ENCODE assay signal across 5 worm cellular contexts in genomic region chrV:5995598-5995997, ce11.
A peak's percentile ranks its signal among the peaks of the same experiment; 100 is the strongest.
TF ChIP-seq lines count a peak whose summit lies in the region.

No protein-coding gene starts in this region.

TF ChIP-seq in whole organism, L1 larva, 84 proteins besides CTCF, POLR2A, EP300 and RAD21:
- no peak for TF ChIP-seq unc-86 (tag; optimal IDR thresholded peaks at IDR 0.05; lab: Kevin White, UChicago)
- no peak for TF ChIP-seq irx-1 (tag; optimal IDR thresholded peaks at IDR 0.05; lab: Kevin White, UChicago)
- no peak for TF ChIP-seq hlh-4 (tag; optimal IDR thresholded peaks at IDR 0.05; lab: Kevin White, UChicago)
- peak; percentile 4 for TF ChIP-seq nhr-71 (tag; optimal IDR thresholded peaks at IDR 0.05; lab: Kevin White, UChicago)
- no peak for TF ChIP-seq elt-2 (tag; optimal IDR thresholded peaks at IDR 0.05; lab: Kevin White, UChicago)
- no peak for TF ChIP-seq nhr-84 (tag; optimal IDR thresholded peaks at IDR 0.05; lab: Kevin White, UChicago)
- TF ChIP-seq rnt-1 (tag; optimal IDR thresholded peaks at IDR 0.05; lab: Kevin White, UChicago): peak; percentile 51
- no peak for TF ChIP-seq pqm-1 (tag; optimal IDR thresholded peaks at IDR 0.05; lab: Kevin White, UChicago)
- TF ChIP-seq mab-9 (GFP tag; IDR thresholded peaks at IDR 0.05; lab: Robert Waterston, UW): no peak
- TF ChIP-seq lin-14 (GFP tag; optimal IDR thresholded peaks at IDR 0.05; lab: Kevin White, UChicago): peak; percentile 30
- no peak for TF ChIP-seq efl-1 (optimal IDR thresholded peaks at IDR 0.05; lab: Kevin White, UChicago)
- TF ChIP-seq efl-1 (GFP tag; optimal IDR thresholded peaks at IDR 0.05 in 1 of 2; lab: Kevin White, UChicago): peak in 1 of 2 experiments; percentile 31
- no peak for TF ChIP-seq hpl-2 (GFP tag; optimal IDR thresholded peaks at IDR 0.05; lab: Kevin White, UChicago)

TF ChIP-seq in whole organism, L3 larva, 47 proteins besides CTCF, POLR2A, EP300 and RAD21:
- TF ChIP-seq pha-4 (tag; optimal IDR thresholded peaks at IDR 0.05; lab: Kevin White, UChicago) (no peak), jun-1 (tag; optimal IDR thresholded peaks at IDR 0.05; lab: Kevin White, UChicago) (no peak), ztf-4 (tag; optimal IDR thresholded peaks at IDR 0.05; lab: Kevin White, UChicago) (no peak), lin-39 (tag; optimal IDR thresholded peaks at IDR 0.05; lab: Kevin White, UChicago) (peak; percentile 33), unc-62 (GFP tag; optimal IDR thresholded peaks at IDR 0.05; lab: Kevin White, UChicago) (no peak), ceh-82 (tag; optimal IDR thresholded peaks at IDR 0.05; lab: Kevin White, UChicago) (no peak), egl-5 (tag; optimal IDR thresholded peaks at IDR 0.05; lab: Kevin White, UChicago) (peak; percentile 33), nfya-1 (tag; optimal IDR thresholded peaks at IDR 0.05; lab: Kevin White, UChicago; ENCODE audit: insufficient read depth) (peak; percentile 2)

TF ChIP-seq in whole organism, L4 larva, 104 proteins besides CTCF, POLR2A, EP300 and RAD21:
- TF ChIP-seq lin-15B (tag; optimal IDR thresholded peaks at IDR 0.05; lab: Kevin White, UChicago): no peak
- no peak for TF ChIP-seq mxl-2 (GFP tag; conservative IDR thresholded peaks at IDR 0.05; lab: Robert Waterston, UW)
- no peak for TF ChIP-seq mdl-1 (tag; optimal IDR thresholded peaks at IDR 0.05; lab: Kevin White, UChicago)
- no peak for TF ChIP-seq lin-13 (GFP tag; optimal IDR thresholded peaks at IDR 0.05; lab: Kevin White, UChicago)
- TF ChIP-seq arid-1 (GFP tag; conservative IDR thresholded peaks at IDR 0.05; lab: Robert Waterston, UW): no peak
- peak; percentile 17 for TF ChIP-seq aha-1 (tag; lab: Kevin White, UChicago)
- peak in 1 of 2 experiments; percentile 30 for TF ChIP-seq daf-16 (GFP tag; optimal IDR thresholded peaks at IDR 0.05; lab: Kevin White, UChicago)
- TF ChIP-seq daf-16 (tag; optimal IDR thresholded peaks at IDR 0.05; lab: Kevin White, UChicago): no peak
- no peak for TF ChIP-seq spr-1 (tag; optimal IDR thresholded peaks at IDR 0.05; lab: Kevin White, UChicago)

TF ChIP-seq in whole organism, late embryonic, 69 proteins besides CTCF, POLR2A, EP300 and RAD21:
- TF ChIP-seq ttx-3 (tag; optimal IDR thresholded peaks at IDR 0.05; lab: Kevin White, UChicago) (no peak), elt-4 (tag; optimal IDR thresholded peaks at IDR 0.05; lab: Kevin White, UChicago) (no peak), nhr-11 (tag; optimal IDR thresholded peaks at IDR 0.05; lab: Kevin White, UChicago) (no peak), F13H6.1 (tag; optimal IDR thresholded peaks at IDR 0.05; lab: Kevin White, UChicago) (no peak), hlh-8 (tag; optimal IDR thresholded peaks at IDR 0.05; lab: Kevin White, UChicago) (no peak), lim-6 (tag; optimal IDR thresholded peaks at IDR 0.05; lab: Kevin White, UChicago) (no peak), pros-1 (tag; optimal IDR thresholded peaks at IDR 0.05; lab: Kevin White, UChicago) (no peak), pax-1 (tag; optimal IDR thresholded peaks at IDR 0.05; lab: Kevin White, UChicago) (no peak), ceh-6 (GFP tag; optimal IDR thresholded peaks at IDR 0.05; lab: Kevin White, UChicago) (no peak), sox-4 (tag; optimal IDR thresholded peaks at IDR 0.05; lab: Kevin White, UChicago) (no peak), rnt-1 (tag; optimal IDR thresholded peaks at IDR 0.05; lab: Kevin White, UChicago) (peak; percentile 39), ceh-34 (tag; optimal IDR thresholded peaks at IDR 0.05; lab: Kevin White, UChicago) (no peak), unc-55 (GFP tag; optimal IDR thresholded peaks at IDR 0.05; lab: Kevin White, UChicago) (peak; percentile 84), hlh-30 (tag; optimal IDR thresholded peaks at IDR 0.05; lab: Kevin White, UChicago; ENCODE audit: insufficient read depth) (no peak), nfya-1 (tag; optimal IDR thresholded peaks at IDR 0.05; lab: Kevin White, UChicago) (no peak)

TF ChIP-seq in whole organism, mixed stage, embryonic, 35 proteins besides CTCF, POLR2A, EP300 and RAD21:
- TF ChIP-seq unc-120 (tag; optimal IDR thresholded peaks at IDR 0.05; lab: Kevin White, UChicago; ENCODE audit: poor library complexity, severe bottlenecking) (peak; percentile 4), hlh-1 (tag; optimal IDR thresholded peaks at IDR 0.05; lab: Kevin White, UChicago) (peak; percentile 97), bed-3 (GFP tag; optimal IDR thresholded peaks at IDR 0.05; lab: Kevin White, UChicago) (no peak), sem-2 (GFP tag; optimal IDR thresholded peaks at IDR 0.05; lab: Kevin White, UChicago) (no peak), ceh-43 (GFP tag; optimal IDR thresholded peaks at IDR 0.05; lab: Kevin White, UChicago) (no peak), sptf-1 (tag; optimal IDR thresholded peaks at IDR 0.05; lab: Kevin White, UChicago) (no peak), cnd-1 (tag; optimal IDR thresholded peaks at IDR 0.05; lab: Kevin White, UChicago) (peak; percentile 44), mab-5 (tag; optimal IDR thresholded peaks at IDR 0.05; lab: Kevin White, UChicago) (peak; percentile 52), ces-1 (GFP tag; optimal IDR thresholded peaks at IDR 0.05; lab: Kevin White, UChicago) (no peak), unc-62 (GFP tag; optimal IDR thresholded peaks at IDR 0.05; lab: Kevin White, UChicago) (peak; percentile 95), ceh-83 (GFP tag; optimal IDR thresholded peaks at IDR 0.05; lab: Kevin White, UChicago) (no peak)

Comparison
In these comparisons a context has a peak if more than half of its experiments do, and no peak if none do; other contexts are left out.
1. Of the 29 proteins assayed by ChIP-seq in both whole organism, L4 larva and whole organism, L1 larva: peak only in whole organism, L4 larva: aha-1; only in whole organism, L1 larva: none; in both: none; in neither: 28.